Fruit fly (Drosophila melanogaster) whole organism, embryonic: ENCODE measurements around the gene Pgant7.

ENCODE experiments used
- ATbp ChIP-seq: fragments of 200-800 bp; sonication (Bioruptor generic); optimal IDR thresholded peaks from 2 replicates; lab custom pipeline; 2017; ENCODE audit warnings: missing biosample characterization, mild to moderate bottlenecking, missing genetic modification characterization, missing genetic modification reagents
- Asciz ChIP-seq: fragments of 200-800 bp; sonication (Bioruptor generic); optimal IDR thresholded peaks from 2 replicates; lab custom pipeline; 2017; ENCODE audit warnings: missing biosample characterization, mild to moderate bottlenecking, missing genetic modification characterization, missing genetic modification reagents
- B-H2 ChIP-seq: fragments of 200-800 bp; sonication (Bioruptor generic); optimal IDR thresholded peaks from 2 replicates; lab custom pipeline; 2018; ENCODE audit warnings: missing biosample characterization, mild to moderate bottlenecking, missing genetic modification characterization
- BEAF-32 ChIP-seq: fragments of 200-800 bp; sonication (Bioruptor generic); optimal IDR thresholded peaks from 3 replicates; lab custom pipeline; 2017; ENCODE audit warnings: missing biosample characterization, missing genetic modification characterization, mild to moderate bottlenecking, moderate library complexity, missing genetic modification reagents
- Bgb ChIP-seq: fragments of 200-800 bp; sonication (Bioruptor generic); IDR thresholded peaks from 2 replicates; pipeline ENCODE4 v1.3.6; 2022; ENCODE audit warnings: missing biosample characterization, missing genetic modification characterization; ENCODE audit not compliant: partially characterized antibody
- CG10147 ChIP-seq: fragments of 200-800 bp; sonication (Bioruptor generic); optimal IDR thresholded peaks from 2 replicates; lab custom pipeline; 2019; ENCODE audit warnings: missing biosample characterization, mild to moderate bottlenecking, missing genetic modification characterization, moderate library complexity
- CG12104 ChIP-seq: fragments of 200-800 bp; sonication (Bioruptor generic); optimal IDR thresholded peaks from 3 replicates; lab custom pipeline; 2016; ENCODE audit warnings: missing biosample characterization, missing genetic modification characterization
- CG12391 ChIP-seq: fragments of 200-800 bp; sonication (Bioruptor generic); optimal IDR thresholded peaks from 3 replicates; lab custom pipeline; 2018; ENCODE audit warnings: missing biosample characterization, mild to moderate bottlenecking, missing genetic modification characterization, moderate library complexity
- CG14441 ChIP-seq: fragments of 200-800 bp; sonication (Bioruptor generic); IDR thresholded peaks from 2 replicates; pipeline ENCODE4 v1.3.6; 2022; ENCODE audit warnings: missing biosample characterization, missing genetic modification characterization
- CG18011 ChIP-seq: fragments of 200-800 bp; sonication (Bioruptor generic); optimal IDR thresholded peaks from 2 replicates; lab custom pipeline; 2017; ENCODE audit warnings: missing biosample characterization, missing genetic modification characterization, mild to moderate bottlenecking, moderate library complexity, missing genotype
- CG31224 ChIP-seq: fragments of 200-800 bp; sonication (Bioruptor generic); IDR thresholded peaks from 2 replicates; pipeline ENCODE4 v1.3.6; 2022; ENCODE audit warnings: missing biosample characterization, missing genetic modification characterization
- CG32532 ChIP-seq: fragments of 200-800 bp; sonication (Bioruptor generic); IDR thresholded peaks from 2 replicates; pipeline ENCODE4 v1.3.6; 2022; ENCODE audit warnings: missing biosample characterization, missing genetic modification characterization
- CG3847 ChIP-seq: fragments of 200-800 bp; sonication (Bioruptor generic); IDR thresholded peaks from 2 replicates; pipeline ENCODE4 v1.3.6; 2022; ENCODE audit warnings: missing biosample characterization, missing genetic modification characterization
- CG4404 ChIP-seq: fragments of 200-800 bp; sonication (Bioruptor generic); IDR thresholded peaks from 2 replicates; pipeline ENCODE4 v1.3.6; 2022; ENCODE audit warnings: missing biosample characterization, missing genetic modification characterization
- CG5245 ChIP-seq: fragments of 200-800 bp; sonication (Bioruptor generic); optimal IDR thresholded peaks from 3 replicates; lab custom pipeline; 2016; ENCODE audit warnings: missing biosample characterization, missing genetic modification characterization
- CG5953 ChIP-seq: fragments of 200-800 bp; sonication (Bioruptor generic); IDR thresholded peaks from 2 replicates; pipeline ENCODE4 v1.3.6; 2022; ENCODE audit warnings: missing biosample characterization, missing genetic modification characterization
- CG6654 ChIP-seq: fragments of 200-800 bp; sonication (Bioruptor generic); optimal IDR thresholded peaks from 2 replicates; lab custom pipeline; 2017; ENCODE audit warnings: missing biosample characterization, mild to moderate bottlenecking, missing genetic modification characterization
- CG7745 ChIP-seq: fragments of 200-800 bp; sonication (Bioruptor generic); optimal IDR thresholded peaks from 2 replicates; lab custom pipeline; 2018; ENCODE audit warnings: missing biosample characterization, mild to moderate bottlenecking, missing genetic modification characterization, moderate library complexity
- CG8924 ChIP-seq: fragments of 200-800 bp; optimal IDR thresholded peaks from 3 replicates; lab custom pipeline; 2019; ENCODE audit warnings: missing biosample characterization, mild to moderate bottlenecking, missing genetic modification characterization, moderate library complexity
- CHES-1-like ChIP-seq: fragments of 200-800 bp; sonication (Bioruptor generic); optimal IDR thresholded peaks from 2 replicates; lab custom pipeline; 2016; ENCODE audit warnings: missing biosample characterization, missing genetic modification characterization
- Camta ChIP-seq: fragments of 200-800 bp; sonication (Bioruptor generic); optimal IDR thresholded peaks from 2 replicates; lab custom pipeline; 2016; ENCODE audit warnings: missing biosample characterization, missing genetic modification characterization
- Dbx ChIP-seq: fragments of 200-800 bp; sonication (Bioruptor generic); IDR thresholded peaks from 3 replicates; pipeline ENCODE4 v1.3.6; 2022; ENCODE audit warnings: missing biosample characterization, missing genetic modification characterization
- Dek ChIP-seq: fragments of 200-800 bp; sonication (Bioruptor generic); optimal IDR thresholded peaks from 3 replicates; lab custom pipeline; 2019; ENCODE audit warnings: missing biosample characterization, mild to moderate bottlenecking, missing genetic modification characterization, moderate library complexity
- Dip3 ChIP-seq: fragments of 200-800 bp; sonication (Bioruptor generic); optimal IDR thresholded peaks from 3 replicates; lab custom pipeline; 2016; ENCODE audit warnings: missing biosample characterization, missing genetic modification characterization
- Med ChIP-seq: fragments of 200-800 bp; sonication (Bioruptor generic); peaks from one replicate; lab custom pipeline; 2016; ENCODE audit warnings: missing biosample characterization, missing genetic modification characterization, mild to moderate bottlenecking, inconsistent platforms, moderate library complexity
- Nf-YC ChIP-seq: fragments of 200-800 bp; optimal IDR thresholded peaks from 3 replicates; lab custom pipeline; 2019; ENCODE audit warnings: missing biosample characterization, mild to moderate bottlenecking, missing genetic modification characterization, moderate library complexity
- NfI ChIP-seq: fragments of 200-800 bp; sonication (Bioruptor generic); optimal IDR thresholded peaks from 3 replicates; lab custom pipeline; 2018; ENCODE audit warnings: missing biosample characterization, mild to moderate bottlenecking, missing genetic modification characterization, moderate library complexity
- Oaz ChIP-seq: fragments of 200-800 bp; sonication (Bioruptor generic); IDR thresholded peaks from 2 replicates; pipeline ENCODE4 v1.3.6; 2022; ENCODE audit warnings: missing biosample characterization, missing genetic modification characterization
- Sry-β ChIP-seq: fragments of 200-800 bp; sonication (Bioruptor generic); optimal IDR thresholded peaks from 2 replicates; lab custom pipeline; 2018; ENCODE audit warnings: missing biosample characterization, mild to moderate bottlenecking, missing genetic modification characterization, moderate library complexity
- Stat92E ChIP-seq, 3 experiments: fragments of >200 bp in 2 of 3; fragments of 200-800 bp in 1 of 3; sonication (Bioruptor generic) in 1 of 3; optimal IDR thresholded peaks; 2 replicates each; lab custom pipeline; 2017 to 2019; ENCODE audit warnings: missing biosample characterization in 3 of 3, missing genetic modification characterization in 3 of 3, mild to moderate bottlenecking in 1 of 3, moderate library complexity in 1 of 3
- ara ChIP-seq: fragments of 200-800 bp; sonication (Bioruptor generic); IDR thresholded peaks from 2 replicates; pipeline ENCODE4 v1.3.6; 2022; ENCODE audit warnings: missing biosample characterization, missing genetic modification characterization
- ato ChIP-seq: fragments of 200-800 bp; sonication (Bioruptor generic); IDR thresholded peaks from 2 replicates; pipeline ENCODE4 v1.3.6; 2022; ENCODE audit warnings: missing biosample characterization, missing genetic modification characterization; ENCODE audit not compliant: partially characterized antibody
- bowl ChIP-seq: fragments of 200-800 bp; sonication (Bioruptor generic); IDR thresholded peaks from 2 replicates; pipeline ENCODE4 v1.3.6; 2022; ENCODE audit warnings: missing biosample characterization, missing genetic modification characterization
- br ChIP-seq: fragments of >200 bp; optimal IDR thresholded peaks from 2 replicates; lab custom pipeline; 2017
- cato ChIP-seq: fragments of 200-800 bp; sonication (Bioruptor generic); optimal IDR thresholded peaks from 2 replicates; lab custom pipeline; 2016; ENCODE audit warnings: missing biosample characterization, missing genetic modification characterization, borderline replicate concordance
- crc ChIP-seq: fragments of 200-800 bp; sonication (Bioruptor generic); optimal IDR thresholded peaks from 2 replicates; lab custom pipeline; 2016; ENCODE audit warnings: missing biosample characterization, missing genetic modification characterization
- croc ChIP-seq: fragments of 200-800 bp; sonication (Bioruptor generic); conservative IDR thresholded peaks from 3 replicates; pipeline ENCODE4 v1.3.6; 2022; ENCODE audit warnings: missing biosample characterization, missing genetic modification characterization
- ewg ChIP-seq: fragments of 200-800 bp; sonication (Bioruptor generic); optimal IDR thresholded peaks from 3 replicates; lab custom pipeline; 2017; ENCODE audit warnings: mild to moderate bottlenecking, missing biosample characterization, missing genetic modification reagents, missing genetic modification characterization
- fd102C ChIP-seq: fragments of 200-800 bp; sonication (Bioruptor generic); optimal IDR thresholded peaks from 2 replicates; lab custom pipeline; 2018; ENCODE audit warnings: missing biosample characterization, mild to moderate bottlenecking, missing genetic modification characterization, moderate library complexity
- h ChIP-seq: fragments of >200 bp; optimal IDR thresholded peaks from 2 replicates; lab custom pipeline; 2017
- peb ChIP-seq: fragments of 200-800 bp; sonication (Bioruptor generic); IDR thresholded peaks from 2 replicates; pipeline ENCODE4 v1.3.6; 2022; ENCODE audit warnings: missing biosample characterization, missing genetic modification characterization
- sc ChIP-seq, 3 experiments: fragments of >200 bp in 2 of 3; fragments of 200-800 bp in 1 of 3; sonication (Bioruptor generic) in 1 of 3; optimal IDR thresholded peaks; 2 replicates in 2 of 3; 3 replicates in 1 of 3; lab custom pipeline; 2017; ENCODE audit warnings: mild to moderate bottlenecking in 1 of 3, missing biosample characterization in 1 of 3, missing genetic modification characterization in 1 of 3, missing genetic modification reagents in 1 of 3
- sd ChIP-seq: fragments of 200-800 bp; sonication (Bioruptor generic); optimal IDR thresholded peaks from 3 replicates; lab custom pipeline; 2018; ENCODE audit warnings: missing biosample characterization, mild to moderate bottlenecking, missing genetic modification characterization, moderate library complexity
- sens ChIP-seq: fragments of 200-800 bp; sonication (Bioruptor generic); peaks from one replicate; lab custom pipeline; 2016; ENCODE audit warnings: missing biosample characterization, missing genetic modification characterization
- so ChIP-seq: fragments of 200-800 bp; sonication (Bioruptor generic); IDR thresholded peaks from 3 replicates; pipeline ENCODE4 v1.3.6; 2022; ENCODE audit warnings: missing biosample characterization, missing genetic modification characterization
- tna ChIP-seq: fragments of 200-800 bp; sonication (Bioruptor generic); IDR thresholded peaks from 2 replicates; pipeline ENCODE4 v1.3.6; 2022; ENCODE audit warnings: missing biosample characterization, missing genetic modification characterization; ENCODE audit not compliant: partially characterized antibody
- toy ChIP-seq: fragments of 200-800 bp; sonication (Bioruptor generic); IDR thresholded peaks from 2 replicates; pipeline ENCODE4 v1.3.6; 2022; ENCODE audit warnings: missing biosample characterization, missing genetic modification characterization
- yki ChIP-seq: fragments of >200 bp; optimal IDR thresholded peaks from 3 replicates; lab custom pipeline; 2018

Gene Pgant7

DNA sequence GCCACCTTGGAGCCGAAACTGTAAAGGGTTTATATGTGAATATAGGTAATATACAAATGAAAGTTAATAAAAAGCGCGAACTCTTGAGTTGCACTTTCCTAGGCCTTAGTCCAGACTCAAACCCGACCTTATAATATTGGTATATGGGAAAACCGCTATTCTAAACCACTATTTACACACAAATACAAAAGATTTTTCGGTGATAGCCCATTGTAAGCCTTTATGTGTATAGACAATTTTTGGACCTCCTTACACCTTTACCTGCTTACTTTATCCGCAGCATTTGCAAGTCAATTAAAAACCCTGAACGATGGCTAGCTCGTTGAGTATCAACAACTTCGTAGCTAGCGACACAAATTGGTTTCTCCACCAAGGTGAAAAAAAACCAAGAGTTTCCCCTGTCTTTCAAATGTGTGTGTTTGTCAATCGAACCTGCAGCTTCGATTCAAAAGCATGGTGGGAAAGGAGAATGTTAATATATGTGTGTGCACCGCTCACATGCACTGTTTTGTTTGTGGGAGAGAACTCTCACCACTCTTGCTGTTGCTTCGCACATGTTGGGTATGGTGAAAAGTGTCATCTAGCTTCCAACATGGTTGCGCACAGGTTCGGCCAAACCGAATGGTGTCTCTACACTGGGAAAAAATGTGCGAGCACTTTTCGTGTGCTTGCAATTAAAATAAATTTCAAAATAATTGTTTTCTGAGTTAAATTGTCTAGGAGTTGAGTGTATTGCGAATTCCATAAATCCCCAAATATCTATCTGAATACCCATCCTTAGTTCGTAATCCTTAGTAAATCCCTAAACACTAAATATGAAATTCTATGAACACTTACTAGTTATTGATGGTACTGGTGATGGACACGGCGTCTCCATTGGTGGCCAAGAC lies 7.1 kb upstream of the Pgant7 start (continued):
- TF ChIP-seq ato: no peak
- TF ChIP-seq peb (GFP tag; lab: Robert Waterston, UW): peak; percentile 65; the same call in 1 of the 2 replicates
- TF ChIP-seq BEAF-32 (GFP tag; lab: Kevin White, UChicago): no peak
- peak; percentile 69 for TF ChIP-seq CG31224 (GFP tag; lab: Robert Waterston, UW)
- TF ChIP-seq fd102C (GFP tag; lab: Kevin White, UChicago): no peak
- peak; percentile 78 for TF ChIP-seq CG5953 (GFP tag; lab: Robert Waterston, UW)
- peak; percentile 28 for TF ChIP-seq Dek (tag; lab: Kevin White, UChicago)
- peak; percentile 79 for TF ChIP-seq ATbp (GFP tag; lab: Kevin White, UChicago)
- peak; percentile 67 for TF ChIP-seq NfI (GFP tag; lab: Kevin White, UChicago)
- TF ChIP-seq tna (GFP tag; lab: Robert Waterston, UW): no peak
- TF ChIP-seq Bgb (GFP tag; lab: Robert Waterston, UW): no peak
- no peak for TF ChIP-seq sc (optimal IDR thresholded peaks at IDR 0.05; lab: Kevin White, UChicago)
- TF ChIP-seq sc (GFP tag; optimal IDR thresholded peaks at IDR 0.05; lab: Kevin White, UChicago): peak; percentile 41
- peak; percentile 85 for TF ChIP-seq CG32532 (GFP tag; lab: Robert Waterston, UW)
- peak; percentile 53 for TF ChIP-seq CG6654 (GFP tag; lab: Kevin White, UChicago)
- peak; percentile 78 for TF ChIP-seq CG12391 (tag; lab: Kevin White, UChicago)
- peak; percentile 68 for TF ChIP-seq CG18011
- peak; percentile 64 for TF ChIP-seq Camta (GFP tag; lab: Kevin White, UChicago)
- no peak for TF ChIP-seq h
- TF ChIP-seq cato (GFP tag; lab: Kevin White, UChicago): peak; percentile 62
- peak; percentile 68 for TF ChIP-seq CG10147 (GFP tag; lab: Kevin White, UChicago)
- TF ChIP-seq CG12104 (GFP tag; lab: Kevin White, UChicago): peak; percentile 65
- no peak for TF ChIP-seq sd (tag; lab: Kevin White, UChicago)
- peak; percentile 51; the same call in 2 of the 3 replicates for TF ChIP-seq croc (GFP tag; lab: Robert Waterston, UW)
- peak; percentile 47 for TF ChIP-seq ewg (GFP tag; lab: Kevin White, UChicago)
- peak; percentile 62 for TF ChIP-seq CHES-1-like (GFP tag; lab: Kevin White, UChicago)
- TF ChIP-seq br (lab: Kevin White, UChicago): no peak
- TF ChIP-seq Med (GFP tag; lab: Kevin White, UChicago): peak; percentile 97
- peak; percentile 84 for TF ChIP-seq CG14441
- TF ChIP-seq B-H2 (GFP tag; lab: Kevin White, UChicago): no peak
- TF ChIP-seq CG7745: no peak
- TF ChIP-seq crc: peak; percentile 30
- TF ChIP-seq Sry-β (GFP tag; lab: Kevin White, UChicago): no peak
- no peak for TF ChIP-seq CG4404 (GFP tag; lab: Robert Waterston, UW)
- peak; percentile 46; the same call in 1 of the 2 replicates for TF ChIP-seq CG3847 (GFP tag; lab: Robert Waterston, UW)
- TF ChIP-seq Dbx: peak; percentile 79
- 0 out of 2 replicates have a peak, but pooled peaks have one; percentile 15 for TF ChIP-seq toy (GFP tag; lab: Robert Waterston, UW)
- TF ChIP-seq yki (lab: Kevin White, UChicago): no peak
- TF ChIP-seq so (GFP tag; lab: Robert Waterston, UW): peak; percentile 85
- peak; percentile 70 for TF ChIP-seq Dip3
- peak; percentile 74 for TF ChIP-seq CG5245 (GFP tag; lab: Kevin White, UChicago)
- no peak for TF ChIP-seq Asciz (GFP tag; lab: Kevin White, UChicago)
- TF ChIP-seq Oaz (GFP tag; lab: Robert Waterston, UW): peak; percentile 51; the same call in 1 of the 2 replicates
- TF ChIP-seq Stat92E (GFP tag; optimal IDR thresholded peaks at IDR 0.05; lab: Kevin White, UChicago): no peak
- TF ChIP-seq sens (GFP tag; lab: Kevin White, UChicago): peak; percentile 96
- peak; percentile 84 for TF ChIP-seq ara (GFP tag; lab: Robert Waterston, UW)
- TF ChIP-seq bowl (GFP tag; lab: Robert Waterston, UW): peak; percentile 48; the same call in 1 of the 2 replicates
- TF ChIP-seq Nf-YC: no peak
- TF ChIP-seq CG8924: peak; percentile 64
